Fruit fly (Drosophila melanogaster): ENCODE measurements around the gene RFeSP.
A peak's percentile ranks its signal among the peaks of the same experiment; 100 is the strongest.

dm6 chr2L:1648677-1649078, 34.7 kb upstream of the RFeSP start:
- TF ChIP-seq pho (GFP tag; optimal IDR thresholded peaks at IDR 0.05): no peak
- peak; percentile 85 for TF ChIP-seq tap (tag; optimal IDR thresholded peaks at IDR 0.05)
- peak; percentile 65 for TF ChIP-seq Sry-β (GFP tag; optimal IDR thresholded peaks at IDR 0.05)
- TF ChIP-seq MTF-1 (GFP tag; optimal IDR thresholded peaks at IDR 0.05; ENCODE audit: borderline replicate concordance): peak; percentile 94
- TF ChIP-seq gem (tag; optimal IDR thresholded peaks at IDR 0.05): peak; percentile 87
- TF ChIP-seq CG13775 (GFP tag; optimal IDR thresholded peaks at IDR 0.05): no peak
- TF ChIP-seq ttk (GFP tag; IDR thresholded peaks at IDR 0.05): no peak; the same call in 1 of the 2 replicates
- TF ChIP-seq kni (GFP tag; optimal IDR thresholded peaks at IDR 0.05): peak; percentile 91
- peak; percentile 74 for TF ChIP-seq CG10147 (GFP tag; optimal IDR thresholded peaks at IDR 0.05)

Data from whole organism, embryonic.